Worm (Caenorhabditis elegans): ENCODE data around the gene fubl-1.

Gene fubl-1

ce11 chrV:10204863-10205338, 33.8 kb downstream of the fubl-1 start, which contains the start of the genes ZK856.19 and ZK856.11 (continued):
- TF ChIP-seq vab-15 (tag; optimal IDR thresholded peaks at IDR 0.05): no peak
- TF ChIP-seq ztf-4 (tag; optimal IDR thresholded peaks at IDR 0.05): no peak
- TF ChIP-seq unc-62 (GFP tag; optimal IDR thresholded peaks at IDR 0.05): no peak
- TF ChIP-seq nhr-71 (tag; optimal IDR thresholded peaks at IDR 0.05): peak; percentile 85
- no peak for TF ChIP-seq pqm-1 (tag; optimal IDR thresholded peaks at IDR 0.05)
- TF ChIP-seq egl-27 (tag; optimal IDR thresholded peaks at IDR 0.05): no peak
- peak; percentile 60 for TF ChIP-seq unc-130 (tag; optimal IDR thresholded peaks at IDR 0.05)
- no peak for TF ChIP-seq C34B4.2 (tag; optimal IDR thresholded peaks at IDR 0.05)
- TF ChIP-seq fkh-10 (GFP tag; optimal IDR thresholded peaks at IDR 0.05): no peak
- no peak for TF ChIP-seq mab-9 (GFP tag; IDR thresholded peaks at IDR 0.05)
- TF ChIP-seq pax-3 (tag; optimal IDR thresholded peaks at IDR 0.05): no peak
- TF ChIP-seq F16B12.6 (tag; optimal IDR thresholded peaks at IDR 0.05): peak; percentile 36
- TF ChIP-seq nhr-84 (tag; optimal IDR thresholded peaks at IDR 0.05): no peak
- peak; percentile 54 for TF ChIP-seq unc-86 (tag; optimal IDR thresholded peaks at IDR 0.05)
- TF ChIP-seq ceh-8 (GFP tag; optimal IDR thresholded peaks at IDR 0.05): no peak
- TF ChIP-seq ztf-11 (tag; optimal IDR thresholded peaks at IDR 0.05): no peak
- TF ChIP-seq snu-23 (GFP tag; optimal IDR thresholded peaks at IDR 0.05): peak; percentile 79
- TF ChIP-seq tbx-2 (tag; optimal IDR thresholded peaks at IDR 0.05): peak; percentile 78
- peak; percentile 75 for TF ChIP-seq nhr-19 (GFP tag; conservative IDR thresholded peaks at IDR 0.05)
- TF ChIP-seq zip-4 (GFP tag; optimal IDR thresholded peaks at IDR 0.05): peak; percentile 4
- TF ChIP-seq sox-4 (tag; optimal IDR thresholded peaks at IDR 0.05): peak; percentile 0
- peak; percentile 77 for TF ChIP-seq xbp-1 (tag; optimal IDR thresholded peaks at IDR 0.05)
- no peak for TF ChIP-seq efl-3 (GFP tag; optimal IDR thresholded peaks at IDR 0.05)
- TF ChIP-seq nhr-20 (tag; optimal IDR thresholded peaks at IDR 0.05): peak; percentile 78
- peak; percentile 78 for TF ChIP-seq nhr-90 (tag; optimal IDR thresholded peaks at IDR 0.05; ENCODE audit: poor library complexity)
- no peak for TF ChIP-seq pag-3 (tag; optimal IDR thresholded peaks at IDR 0.05; ENCODE audit: borderline replicate concordance, insufficient read depth)
- no peak for TF ChIP-seq jun-1 (tag; optimal IDR thresholded peaks at IDR 0.05)
- peak; percentile 27 for TF ChIP-seq fos-1 (tag; optimal IDR thresholded peaks at IDR 0.05)
- no peak for TF ChIP-seq nhr-28 (tag; optimal IDR thresholded peaks at IDR 0.05)
- TF ChIP-seq egl-13 (tag; optimal IDR thresholded peaks at IDR 0.05): no peak
- peak; percentile 40 for TF ChIP-seq irx-1 (tag; optimal IDR thresholded peaks at IDR 0.05)

- TF ChIP-seq alr-1 (tag; optimal IDR thresholded peaks at IDR 0.05; ENCODE audit: borderline replicate concordance): no peak
- TF ChIP-seq lin-39 (tag; optimal IDR thresholded peaks at IDR 0.05): no peak
- peak; percentile 80 for TF ChIP-seq blmp-1 (tag; optimal IDR thresholded peaks at IDR 0.05)
- peak in 1 of 2 experiments; percentile 58 for TF ChIP-seq lin-35 (GFP tag; optimal IDR thresholded peaks at IDR 0.05)
- peak; percentile 38 for TF ChIP-seq lin-14 (GFP tag; optimal IDR thresholded peaks at IDR 0.05)
- TF ChIP-seq elt-3 (tag; optimal IDR thresholded peaks at IDR 0.05): peak in 1 of 6 experiments; percentile 80
- peak in 1 of 2 experiments; percentile 0 for TF ChIP-seq mdl-1 (tag; optimal IDR thresholded peaks at IDR 0.05)
- TF ChIP-seq mep-1 (tag; optimal IDR thresholded peaks at IDR 0.05): peak; percentile 20
- TF ChIP-seq unc-130 (tag; optimal IDR thresholded peaks at IDR 0.05): peak; percentile 26
- TF ChIP-seq nhr-71 (tag; optimal IDR thresholded peaks at IDR 0.05): peak; percentile 31
- TF ChIP-seq nhr-20 (tag; optimal IDR thresholded peaks at IDR 0.05): peak; percentile 11
- peak; percentile 29 for TF ChIP-seq snu-23 (GFP tag; optimal IDR thresholded peaks at IDR 0.05)
- TF ChIP-seq elt-2 (tag; optimal IDR thresholded peaks at IDR 0.05): peak; percentile 22
- TF ChIP-seq unc-62 (GFP tag; optimal IDR thresholded peaks at IDR 0.05): no peak
Measured at ce11 chrV:10203435-10204009, 35.1 kb downstream of the fubl-1 start, which contains the start of gene chpf-1. TSS of gene chpf-1 (minus strand) at chrV:10203485.
